Worm (Caenorhabditis elegans) whole organism, late embryonic: ENCODE data around the gene srh-129.

Source experiments
- C08G9.2 ChIP-seq: sonication (generic microtip); optimal IDR thresholded peaks from 2 replicates; lab custom pipeline; 2016; ENCODE audit warnings: mild to moderate bottlenecking, missing genetic modification characterization, moderate library complexity, missing compliant biosample characterization
- T23F11.4 ChIP-seq: fragments of 200-800 bp; sonication (Bioruptor generic); optimal IDR thresholded peaks from 2 replicates; lab custom pipeline; 2018; ENCODE audit warnings: mild to moderate bottlenecking, missing genetic modification characterization, missing compliant biosample characterization
- ceh-22 ChIP-seq: sonication (generic microtip); optimal IDR thresholded peaks from 2 replicates; lab custom pipeline; 2017; ENCODE audit warnings: missing biosample characterization, missing genetic modification characterization
- ceh-34 ChIP-seq: sonication (generic microtip); optimal IDR thresholded peaks from 2 replicates; lab custom pipeline; 2016; ENCODE audit warnings: mild to moderate bottlenecking, missing genetic modification characterization, missing compliant biosample characterization
- lin-11 ChIP-seq: fragments of 200-800 bp; sonication (Bioruptor generic); optimal IDR thresholded peaks from 2 replicates; lab custom pipeline; 2018; ENCODE audit warnings: mild to moderate bottlenecking, missing genetic modification characterization, missing compliant biosample characterization
- mec-3 ChIP-seq: sonication (generic microtip); optimal IDR thresholded peaks from 2 replicates; lab custom pipeline; 2016; ENCODE audit warnings: borderline replicate concordance, missing genetic modification characterization, missing compliant biosample characterization
- nhr-11 ChIP-seq: fragments of 150-350 bp; optimal IDR thresholded peaks from 2 replicates; lab custom pipeline; 2014; ENCODE audit warnings: missing biosample characterization, missing genetic modification characterization
- pha-4 ChIP-seq: fragments of 150-350 bp; optimal IDR thresholded peaks from 2 replicates; lab custom pipeline; 2018; ENCODE audit warnings: missing biosample characterization, missing genetic modification reagents, missing genetic modification characterization
- pqm-1 ChIP-seq: sonication (generic microtip); optimal IDR thresholded peaks from 2 replicates; lab custom pipeline; 2016; ENCODE audit warnings: missing genetic modification characterization, missing compliant biosample characterization
- ref-2 ChIP-seq: sonication (generic microtip); optimal IDR thresholded peaks from 2 replicates; lab custom pipeline; 2016; ENCODE audit warnings: missing genetic modification characterization, missing compliant biosample characterization
- sox-4 ChIP-seq: sonication (generic microtip); optimal IDR thresholded peaks from 2 replicates; lab custom pipeline; 2017; ENCODE audit warnings: mild to moderate bottlenecking, missing genetic modification characterization, inconsistent platforms, missing compliant biosample characterization
- tbx-7 ChIP-seq: sonication (generic microtip); optimal IDR thresholded peaks from 2 replicates; lab custom pipeline; 2016; ENCODE audit warnings: missing genotype, missing genetic modification characterization, missing compliant biosample characterization

DNA sequence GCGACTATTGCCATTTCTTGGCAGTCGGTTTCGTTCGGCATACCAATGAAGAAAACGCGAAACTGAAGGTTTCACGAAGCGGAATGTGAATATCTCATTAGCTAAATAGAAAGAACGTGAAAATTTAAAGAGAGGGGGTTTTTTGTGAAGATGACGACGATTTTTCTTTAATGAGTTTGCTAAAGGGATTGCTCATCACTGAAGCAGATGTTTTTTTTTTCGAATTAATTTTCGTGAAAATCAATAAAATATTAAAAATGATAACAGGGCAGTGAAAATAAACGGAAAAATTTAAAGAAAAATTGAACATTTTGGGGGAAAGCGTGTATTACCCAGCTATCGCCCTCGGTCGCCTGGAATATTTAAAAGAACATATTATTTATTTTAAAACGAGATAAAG, 35.9 kb downstream of the srh-129 start, which contains the start of gene srab-3:
- TF ChIP-seq pha-4 (tag; lab: Kevin White, UChicago): no peak
- no peak for TF ChIP-seq C08G9.2 (tag; lab: Kevin White, UChicago)
- no peak for TF ChIP-seq ceh-34 (tag; lab: Kevin White, UChicago)
- no peak for TF ChIP-seq pqm-1 (tag; lab: Kevin White, UChicago)
- TF ChIP-seq lin-11: no peak
- no peak for TF ChIP-seq nhr-11
- no peak for TF ChIP-seq sox-4 (tag; lab: Kevin White, UChicago)
- TF ChIP-seq tbx-7: no peak
- TF ChIP-seq T23F11.4 (GFP tag; lab: Kevin White, UChicago): no peak
- TF ChIP-seq mec-3 (tag; lab: Kevin White, UChicago): no peak
- no peak for TF ChIP-seq ceh-22 (tag; lab: Kevin White, UChicago)
- no peak for TF ChIP-seq ref-2
